Worm (Caenorhabditis elegans) whole organism, dauer: Measurements from ENCODE around the gene W10C6.2.
"Not testable (repeated sequence)": the region's sequence is repeated elsewhere in the genome, so short reads cannot be mapped to it uniquely, and the experiment has no call there.

Experiments used
- unc-62 ChIP-seq: sonication (generic microtip); optimal IDR thresholded peaks from 2 replicates; lab custom pipeline; 2017; ENCODE audit warnings: missing biosample characterization, missing genetic modification reagents, missing genetic modification characterization

The W10C6.2 gene

ce11 chrII:11121800-11122199 lies at the start of gene W10C6.2:
W10C6.2 (minus strand) TSS chrII:11121900.
- not testable (repeated sequence) for TF ChIP-seq unc-62

DNA sequence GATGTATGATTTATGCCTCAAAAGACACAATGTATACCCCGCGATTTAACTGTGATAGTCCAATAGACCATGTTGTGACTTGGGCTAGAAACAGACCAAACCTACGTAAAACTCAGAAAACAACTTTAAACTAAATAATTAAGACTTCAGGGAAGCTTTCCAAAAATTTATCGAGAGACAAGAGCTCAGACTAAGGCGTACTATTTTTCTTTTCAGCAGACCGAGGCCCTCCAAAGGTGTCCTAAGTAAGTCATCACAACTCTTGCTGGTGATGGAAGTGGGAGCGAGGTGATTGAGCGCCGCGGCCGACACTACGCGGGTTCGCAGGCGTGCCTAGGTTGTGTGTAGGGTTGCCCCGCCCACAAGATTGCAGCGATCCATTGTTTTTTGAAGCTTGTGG lies 45.3 kb upstream of the W10C6.2 start:
- TF ChIP-seq unc-62: no peak

DNA sequence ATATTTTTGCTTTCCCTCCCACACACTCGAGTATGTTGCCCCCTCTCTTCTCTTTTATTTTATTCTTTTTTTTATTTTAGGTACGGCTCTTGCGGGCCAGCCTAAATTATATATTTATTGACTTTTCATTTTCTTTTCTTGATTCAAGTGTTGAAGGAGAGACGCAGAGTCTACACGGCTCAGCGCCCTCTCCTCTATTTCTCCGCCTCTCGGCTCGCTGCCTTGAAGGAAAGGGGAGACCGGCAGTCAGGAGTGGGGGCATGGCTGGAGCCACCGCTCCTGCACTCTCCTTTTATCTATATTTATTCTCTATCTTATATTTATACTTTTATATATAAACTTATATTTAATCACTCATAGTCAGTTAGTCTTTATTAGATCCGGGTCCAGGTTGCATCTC lies 44.7 kb upstream of the W10C6.2 start:
- TF ChIP-seq unc-62: no peak

ce11 chrII:11163291-11163690 lies 41.6 kb upstream of the W10C6.2 start:
- TF ChIP-seq unc-62: no peak

ce11 chrII:11162390-11162789 lies 40.7 kb upstream of the W10C6.2 start, which contains the start of gene ptr-13:
ptr-13 (minus strand) TSS chrII:11162481.
- TF ChIP-seq unc-62: no peak

DNA sequence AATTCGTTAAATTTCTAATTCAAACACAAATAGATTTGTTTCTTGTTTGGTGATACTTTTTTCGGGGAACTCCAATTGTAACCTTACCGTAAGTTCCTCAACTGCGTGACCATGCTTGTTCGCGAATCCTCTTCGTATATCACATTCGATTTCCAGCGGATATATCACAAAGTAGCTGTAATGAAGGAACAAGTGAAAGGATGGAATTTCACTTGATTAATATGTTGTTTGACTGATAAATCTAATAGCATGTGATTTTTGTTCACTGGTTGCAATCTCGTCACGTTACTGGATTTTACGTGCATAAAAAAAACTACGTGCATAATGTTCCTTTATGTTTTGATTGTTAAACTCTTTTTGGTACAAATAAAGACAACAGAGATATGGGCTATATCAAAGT lies 40.0 kb upstream of the W10C6.2 start:
- TF ChIP-seq unc-62: no peak

DNA sequence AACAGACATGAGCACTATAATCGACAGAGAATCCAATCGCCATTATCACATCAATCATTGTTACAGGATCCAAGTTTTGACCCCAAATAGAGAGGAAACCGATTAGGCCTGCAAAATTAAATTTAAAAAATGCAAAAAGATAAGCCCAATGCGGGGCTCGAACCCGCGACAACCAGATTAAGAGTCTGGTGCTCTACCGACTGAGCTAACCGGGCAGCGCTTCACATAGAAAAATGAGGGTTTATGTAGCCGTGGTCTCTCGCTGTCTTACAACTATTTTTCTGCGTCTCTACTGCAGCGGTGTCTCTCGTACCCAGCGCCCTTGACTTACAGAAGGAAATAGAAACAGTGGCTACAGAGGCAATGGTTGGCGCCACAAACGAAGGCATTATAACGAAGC lies 36.0 kb upstream of the W10C6.2 start:
- no peak for TF ChIP-seq unc-62

DNA sequence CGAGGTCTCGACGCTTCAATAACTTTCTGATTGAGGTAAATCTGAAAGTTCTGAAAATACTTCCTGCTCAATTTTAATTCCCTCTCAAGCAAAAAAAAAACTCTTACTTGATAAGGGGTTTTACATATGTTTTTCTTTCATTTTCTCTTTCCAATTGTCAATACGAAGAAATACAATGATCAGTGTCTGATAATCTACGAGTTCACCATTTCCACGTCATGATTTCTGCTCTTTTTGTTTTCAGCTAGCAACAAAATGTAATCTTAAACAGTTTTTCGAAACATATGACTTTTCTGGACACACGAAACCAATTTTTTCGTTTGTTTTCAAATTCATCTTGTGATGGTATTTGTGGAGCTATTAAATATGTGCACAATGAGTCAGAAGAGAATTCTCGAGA lies 34.5 kb upstream of the W10C6.2 start:
- no peak for TF ChIP-seq unc-62

DNA sequence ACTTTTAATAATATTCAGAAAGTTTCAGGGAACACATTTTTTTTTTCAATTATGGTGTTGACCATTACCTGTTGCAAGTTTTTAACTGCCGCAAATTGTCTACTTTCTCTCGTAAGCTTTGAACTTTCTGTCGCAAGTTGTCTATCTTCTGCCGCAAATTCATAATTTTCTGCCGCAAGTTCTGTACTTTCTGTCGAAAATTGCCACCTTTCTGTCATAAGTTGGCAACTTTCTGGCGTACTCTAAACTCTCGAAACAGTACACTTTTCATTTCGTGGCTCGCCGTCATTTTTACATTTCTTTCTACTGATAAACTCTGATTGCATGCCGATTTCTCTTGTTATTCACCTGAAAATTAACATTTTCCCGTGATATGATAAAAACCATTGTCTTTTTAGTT lies 33.7 kb upstream of the W10C6.2 start:
- TF ChIP-seq unc-62: no peak

ce11 chrII:11154957-11155356 lies 33.3 kb upstream of the W10C6.2 start:
- TF ChIP-seq unc-62: no peak

- no peak for TF ChIP-seq unc-62
Measured at ce11 chrII:11153800-11154199, 32.1 kb upstream of the W10C6.2 start.

ce11 chrII:11153080-11153479 lies 31.4 kb upstream of the W10C6.2 start:
- TF ChIP-seq unc-62: no peak

- TF ChIP-seq unc-62: no peak
Measured at ce11 chrII:11152495-11152894, 30.8 kb upstream of the W10C6.2 start, which contains the start of gene pqm-1. pqm-1 (minus strand) TSS chrII:11152595.

DNA sequence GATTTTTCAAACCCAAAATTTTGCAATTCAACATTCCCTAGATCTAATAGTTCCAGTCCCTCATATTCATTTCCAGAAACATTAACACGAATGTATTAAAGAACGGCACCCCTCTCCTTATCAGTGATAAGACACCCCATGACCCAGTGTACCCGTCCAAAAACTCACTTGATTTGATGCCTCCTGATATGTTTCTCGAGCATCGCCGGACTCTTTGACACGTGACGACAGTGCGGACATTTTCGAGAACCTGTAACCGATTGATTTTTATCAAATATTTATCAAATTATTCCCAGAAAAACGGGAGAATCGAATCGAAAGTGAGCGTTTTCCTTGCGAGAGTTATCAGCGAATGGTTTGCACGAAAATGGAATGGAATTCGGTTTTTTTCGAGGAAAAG lies 29.3 kb upstream of the W10C6.2 start:
- no peak for TF ChIP-seq unc-62

DNA sequence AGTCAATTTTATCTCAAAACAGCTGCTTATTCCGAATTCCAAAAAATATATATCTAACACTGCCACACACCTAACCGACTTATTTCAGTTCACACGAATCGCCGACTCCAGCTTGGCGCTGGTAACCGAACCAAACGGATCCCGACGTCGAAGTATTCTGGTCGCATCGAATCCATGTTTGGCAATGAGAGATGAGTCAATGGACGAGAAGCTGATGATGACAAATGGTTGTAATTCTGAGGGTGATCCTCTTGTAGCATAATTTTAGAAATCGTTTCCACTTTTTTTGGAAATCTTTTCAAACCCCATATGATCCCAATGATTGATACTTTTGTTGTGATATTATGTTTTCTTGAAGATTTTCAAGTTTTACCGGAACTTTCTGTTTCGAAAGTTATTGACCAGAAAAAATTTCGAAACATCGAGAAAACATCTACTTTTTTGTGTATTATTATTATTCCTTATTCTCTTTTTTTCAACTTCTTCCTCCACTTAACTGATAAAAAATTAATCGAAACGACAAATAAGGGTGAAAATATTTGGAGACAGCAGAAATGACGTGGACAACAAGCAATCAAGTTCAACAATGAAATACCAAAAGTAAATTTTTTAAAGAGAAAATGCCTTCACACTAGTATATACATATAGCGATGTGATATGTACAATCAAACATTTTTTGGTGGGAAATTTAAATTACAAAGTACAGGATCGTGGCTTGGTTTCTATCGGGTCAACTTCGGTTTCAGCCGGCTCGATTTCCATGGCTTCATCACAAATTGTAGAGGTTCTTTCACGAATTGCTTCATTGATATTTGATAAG lies 28.4 kb upstream of the W10C6.2 start:
- TF ChIP-seq unc-62: no peak

ce11 chrII:11142571-11142970 lies 20.9 kb upstream of the W10C6.2 start, which contains the start of gene arrd-6:
arrd-6 (plus strand) TSS chrII:11142739.
- no peak for TF ChIP-seq unc-62

- TF ChIP-seq unc-62: no peak
Measured at ce11 chrII:11140140-11140539, 18.4 kb upstream of the W10C6.2 start, which contains the start of gene F40F8.4. F40F8.4 (minus strand) TSS chrII:11140240.

DNA sequence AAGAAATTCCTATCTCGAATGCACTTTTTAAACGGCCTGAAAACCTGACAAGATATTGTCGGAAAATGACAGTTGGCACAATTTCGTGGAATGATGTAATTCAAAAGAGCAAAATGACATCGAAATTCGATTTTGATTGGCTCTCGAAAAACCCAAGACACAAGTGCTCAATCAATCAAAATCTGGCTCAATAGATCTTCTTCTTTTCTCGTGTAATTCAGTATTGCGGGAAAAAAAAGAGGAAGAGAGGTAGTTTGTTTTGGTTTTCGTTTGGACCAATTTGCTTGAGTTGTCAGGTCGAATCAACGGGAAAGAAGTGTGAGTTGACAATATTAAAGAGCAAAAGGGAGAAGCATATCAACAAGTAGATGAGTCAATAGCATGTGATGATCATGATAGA lies 14.1 kb upstream of the W10C6.2 start:
- no peak for TF ChIP-seq unc-62

- TF ChIP-seq unc-62: no peak
Measured at ce11 chrII:11134828-11135227, 13.1 kb upstream of the W10C6.2 start, which contains the start of gene F40F8.5. F40F8.5 (minus strand) TSS chrII:11134928.
